Fruit fly (Drosophila melanogaster): ENCODE measurements around the gene PH4alphaNE1.

Gene PH4alphaNE1

dm6 chr3R:30501174-30501573, 1.0 kb upstream of the PH4alphaNE1 start (continued):
- TF ChIP-seq inv (GFP tag; IDR thresholded peaks at IDR 0.05; ENCODE audit: partially characterized antibody) (no peak), dati (GFP tag; IDR thresholded peaks at IDR 0.05) (no peak), CG4730 (GFP tag; IDR thresholded peaks at IDR 0.05) (no peak), slou (GFP tag; optimal IDR thresholded peaks at IDR 0.05) (no peak), oc (tag; optimal IDR thresholded peaks at IDR 0.05) (no peak), CG6683 (GFP tag; optimal IDR thresholded peaks at IDR 0.05) (no peak), mam (GFP tag; optimal IDR thresholded peaks at IDR 0.05) (no peak), CG30431 (GFP tag; optimal IDR thresholded peaks at IDR 0.05) (peak; percentile 41), dm (GFP tag; optimal IDR thresholded peaks at IDR 0.05) (no peak), Sox100B (GFP tag; optimal IDR thresholded peaks at IDR 0.05) (no peak), CG32772 (GFP tag; IDR thresholded peaks at IDR 0.05) (peak; percentile 58), Camta (GFP tag; optimal IDR thresholded peaks at IDR 0.05) (no peak), NC2α (GFP tag; optimal IDR thresholded peaks at IDR 0.05) (no peak), zfh2 (GFP tag; optimal IDR thresholded peaks at IDR 0.05) (peak; percentile 21), Dek (tag; optimal IDR thresholded peaks at IDR 0.05) (no peak), mld (GFP tag; IDR thresholded peaks at IDR 0.05; ENCODE audit: partially characterized antibody) (no peak), CG14860 (GFP tag; IDR thresholded peaks at IDR 0.05; ENCODE audit: partially characterized antibody) (no peak), gem (tag; optimal IDR thresholded peaks at IDR 0.05) (peak; percentile 59), HHEX (GFP tag; optimal IDR thresholded peaks at IDR 0.05) (peak; percentile 10), ken (GFP tag; IDR thresholded peaks at IDR 0.05) (no peak), dmrt99B (tag; optimal IDR thresholded peaks at IDR 0.05) (no peak), CG34422 (GFP tag; IDR thresholded peaks at IDR 0.05) (0 out of 3 replicates have a peak, but pooled peaks have one; percentile 23), CG18262 (tag; optimal IDR thresholded peaks at IDR 0.05) (no peak), CkIIα-i1 (GFP tag; IDR thresholded peaks at IDR 0.05) (no peak), CG17328 (GFP tag; IDR thresholded peaks at IDR 0.05) (peak; percentile 58), ranshi (GFP tag; IDR thresholded peaks at IDR 0.05) (no peak), cwo (GFP tag; optimal IDR thresholded peaks at IDR 0.05) (no peak), CG18619 (GFP tag; optimal IDR thresholded peaks at IDR 0.05) (no peak), trh (GFP tag; optimal IDR thresholded peaks at IDR 0.05) (no peak), CG14050 (GFP tag; IDR thresholded peaks at IDR 0.05) (no peak), CG3163 (GFP tag; optimal IDR thresholded peaks at IDR 0.05) (no peak), crol (GFP tag; IDR thresholded peaks at IDR 0.05) (no peak), Nf-YA (GFP tag; IDR thresholded peaks at IDR 0.05) (no peak), Fer2 (tag; optimal IDR thresholded peaks at IDR 0.05) (no peak), ems (GFP tag; optimal IDR thresholded peaks at IDR 0.05) (no peak), CG3995 (GFP tag; optimal IDR thresholded peaks at IDR 0.05) (no peak), abd-A (tag; optimal IDR thresholded peaks at IDR 0.05) (no peak), Pdp1 (GFP tag; optimal IDR thresholded peaks at IDR 0.05) (peak in 1 of 2 experiments; percentile 31), dimm (GFP tag; IDR thresholded peaks at IDR 0.05) (no peak), CG16813 (GFP tag; IDR thresholded peaks at IDR 0.05; ENCODE audit: partially characterized antibody) (no peak), CG18011 (GFP tag; optimal IDR thresholded peaks at IDR 0.05) (no peak), CG15479 (GFP tag; optimal IDR thresholded peaks at IDR 0.05) (no peak), amos (GFP tag; IDR thresholded peaks at IDR 0.05; ENCODE audit: partially characterized antibody) (no peak), Hand (GFP tag; optimal IDR thresholded peaks at IDR 0.05) (no peak), Blimp-1 (GFP tag; optimal IDR thresholded peaks at IDR 0.05) (peak; percentile 49), sug (tag; optimal IDR thresholded peaks at IDR 0.05) (no peak), Ptx1 (GFP tag; IDR thresholded peaks at IDR 0.05) (peak; percentile 55; the same call in 1 of the 2 replicates), vfl (GFP tag; optimal IDR thresholded peaks at IDR 0.05) (no peak), disco-r (GFP tag; optimal IDR thresholded peaks at IDR 0.05) (no peak), shn (GFP tag; optimal IDR thresholded peaks at IDR 0.05) (no peak), Bteb2 (GFP tag; optimal IDR thresholded peaks at IDR 0.05) (peak; percentile 10)
